Worm (Caenorhabditis elegans) whole organism, young adult: ENCODE data around the gene daf-22.

Source experiments
- let-526 ChIP-seq: fragments of 200-800 bp; sonication (Bioruptor generic); IDR thresholded peaks from 2 replicates; pipeline ENCODE4 v1.3.6; 2022; ENCODE audit warnings: missing genetic modification reagents, missing genetic modification characterization, missing compliant biosample characterization
- mcd-1 ChIP-seq: fragments of 200-800 bp; sonication (Bioruptor generic); IDR thresholded peaks from 2 replicates; pipeline ENCODE4 v1.3.6; 2022; ENCODE audit warnings: missing genetic modification reagents, missing genetic modification characterization, missing compliant biosample characterization
- nhr-179 ChIP-seq: sonication (generic microtip); optimal IDR thresholded peaks from 2 replicates; lab custom pipeline; 2016; ENCODE audit warnings: mild to moderate bottlenecking, missing genetic modification characterization, missing compliant biosample characterization

DNA sequence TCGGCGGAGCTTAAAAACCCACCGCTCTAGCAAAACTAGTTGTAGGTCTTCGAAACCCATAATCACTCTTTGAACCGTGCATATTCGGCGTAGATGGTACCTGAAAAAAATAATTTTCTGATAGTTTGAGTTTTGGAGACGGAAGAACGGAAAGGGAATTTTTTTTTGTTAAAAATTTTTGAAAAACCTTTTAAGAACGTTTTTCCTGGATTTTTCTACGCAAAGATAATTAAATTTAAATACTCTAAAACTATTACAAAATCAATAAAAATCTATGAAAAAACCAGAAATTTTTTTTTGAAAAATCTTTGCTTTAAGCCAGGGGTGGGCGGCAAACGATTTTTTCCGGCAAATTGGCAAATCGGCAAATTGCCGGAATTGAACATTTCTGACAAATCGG is 46.1 kb downstream of the daf-22 start, which contains the start of gene marc-5:
- TF ChIP-seq mcd-1 (GFP tag; lab: Robert Waterston, UW) (no peak), let-526 (no peak), nhr-179 (no peak)
